Worm (Caenorhabditis elegans) whole organism, L3 larva: ENCODE data around the gene ZK813.5.

Experiments used
- ZK546.5 ChIP-seq: sonication (generic microtip); optimal IDR thresholded peaks from 2 replicates; lab custom pipeline; 2017; ENCODE audit warnings: missing biosample characterization, missing genetic modification characterization
- egl-27 ChIP-seq: sonication (generic microtip); optimal IDR thresholded peaks from 4 replicates; lab custom pipeline; 2017; ENCODE audit warnings: missing biosample characterization, missing genetic modification reagents, missing genetic modification characterization
- egl-5 ChIP-seq: fragments of 150-350 bp; optimal IDR thresholded peaks from 2 replicates; lab custom pipeline; 2017; ENCODE audit warnings: missing biosample characterization, missing genetic modification reagents, missing genetic modification characterization, inconsistent platforms
- hmg-11 ChIP-seq: sonication (generic microtip); optimal IDR thresholded peaks from 2 replicates; lab custom pipeline; 2016; ENCODE audit warnings: missing genetic modification characterization, missing compliant biosample characterization
- mdl-1 ChIP-seq: fragments of 150-350 bp; optimal IDR thresholded peaks from 2 replicates; lab custom pipeline; 2014; ENCODE audit warnings: missing biosample characterization, missing genetic modification characterization
- nfya-1 ChIP-seq: sonication (generic microtip); optimal IDR thresholded peaks from 2 replicates; lab custom pipeline; 2017; ENCODE audit warnings: missing genetic modification characterization, mild to moderate bottlenecking, missing compliant biosample characterization, antibody characterized with exemption, moderate library complexity; ENCODE audit not compliant: insufficient read depth
- nhr-11 ChIP-seq: fragments of 150-350 bp; optimal IDR thresholded peaks from 2 replicates; lab custom pipeline; 2014; ENCODE audit warnings: missing biosample characterization, missing genetic modification characterization
- nhr-237 ChIP-seq: fragments of 150-350 bp; optimal IDR thresholded peaks from 2 replicates; lab custom pipeline; 2014; ENCODE audit warnings: missing biosample characterization, missing genetic modification characterization
- nhr-28 ChIP-seq: fragments of 150-350 bp; optimal IDR thresholded peaks from 2 replicates; lab custom pipeline; 2014; ENCODE audit warnings: missing biosample characterization, missing genetic modification characterization
- unc-39 ChIP-seq: sonication (generic microtip); optimal IDR thresholded peaks from 4 replicates; lab custom pipeline; 2017; ENCODE audit warnings: missing biosample characterization, missing genetic modification characterization
- unc-62 ChIP-seq: fragments of 150-350 bp; sonication (generic microtip); optimal IDR thresholded peaks from 4 replicates; lab custom pipeline; 2014; ENCODE audit warnings: missing biosample characterization, missing genetic modification reagents, missing genetic modification characterization
- ztf-11 ChIP-seq: fragments of 150-350 bp; optimal IDR thresholded peaks from 2 replicates; lab custom pipeline; 2014; ENCODE audit warnings: missing biosample characterization, missing genetic modification characterization

DNA sequence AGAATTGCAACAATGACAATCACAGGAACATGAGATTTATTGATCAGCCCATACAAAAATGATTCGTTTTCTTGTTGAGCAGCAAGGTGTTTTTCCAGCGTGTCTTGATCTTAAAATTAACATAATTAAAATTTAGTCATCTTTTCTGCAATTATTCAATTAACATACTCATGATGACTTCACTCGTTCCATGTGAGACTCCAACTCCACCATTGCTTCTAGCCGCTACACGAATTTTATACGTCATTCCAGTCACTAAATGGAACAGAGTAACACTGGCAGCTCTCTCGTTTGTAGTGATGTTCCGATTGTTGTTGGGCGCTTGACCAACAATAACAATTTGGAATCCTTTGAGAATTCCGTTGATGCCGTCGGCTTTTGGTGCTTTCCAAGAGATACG lies 2.8 kb upstream of the ZK813.5 start:
- TF ChIP-seq egl-27 (tag; lab: Kevin White, UChicago) (no peak), ZK546.5 (tag; lab: Kevin White, UChicago) (no peak), nhr-11 (tag; lab: Kevin White, UChicago) (no peak), nfya-1 (no peak), ztf-11 (no peak), unc-62 (GFP tag; lab: Kevin White, UChicago) (no peak), egl-5 (tag; lab: Kevin White, UChicago) (no peak), unc-39 (tag; lab: Kevin White, UChicago) (no peak), hmg-11 (tag; lab: Kevin White, UChicago) (no peak), mdl-1 (tag; lab: Kevin White, UChicago) (no peak), nhr-28 (tag; lab: Kevin White, UChicago) (no peak), nhr-237 (tag; lab: Kevin White, UChicago) (no peak)
